Fruit fly (Drosophila melanogaster): ENCODE measurements around the gene CG34348.

DNA sequence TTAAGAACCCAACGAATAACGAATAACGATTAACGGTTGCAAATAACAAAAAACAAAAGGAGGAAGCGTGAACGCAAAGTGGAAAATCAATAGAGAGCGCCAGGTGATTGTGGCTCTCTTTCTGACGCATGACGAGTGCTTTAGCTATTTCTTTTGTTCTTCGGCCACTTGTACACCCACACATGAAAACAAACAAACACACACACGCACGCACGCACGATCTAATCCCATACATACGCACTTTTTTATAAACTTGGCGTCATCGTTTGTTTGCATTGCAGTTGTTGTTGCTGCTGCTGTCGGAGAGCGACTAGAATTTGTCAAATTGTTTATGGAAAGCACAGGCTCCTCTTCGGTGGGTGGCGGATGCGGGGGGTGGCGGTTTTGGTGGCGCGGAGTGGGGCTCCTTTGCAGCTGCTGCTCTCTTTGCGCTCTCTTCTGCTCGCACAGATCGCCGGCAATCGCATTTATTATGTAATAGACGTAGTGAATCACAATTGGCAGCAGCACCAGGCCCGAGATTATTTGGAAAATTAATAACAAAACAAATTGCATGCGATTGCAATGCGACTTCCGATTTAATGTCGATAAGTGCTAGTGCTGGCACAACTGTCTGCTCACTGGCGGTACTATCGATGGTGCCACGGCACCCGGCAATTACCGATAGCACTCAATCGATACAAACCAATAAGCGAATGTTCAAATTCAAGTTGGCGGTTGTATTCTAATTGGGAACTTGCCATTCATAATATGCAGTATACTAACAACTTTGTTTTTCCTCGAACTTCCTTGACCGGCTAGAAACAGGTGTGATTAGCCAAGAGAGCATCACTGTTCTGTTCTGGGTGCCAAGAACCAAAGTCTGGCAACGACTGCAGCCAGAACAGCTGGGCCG is 453 bp upstream of the CG34348 start:
- TF ChIP-seq net (GFP tag; optimal IDR thresholded peaks at IDR 0.05) (no peak), CG4318 (GFP tag; optimal IDR thresholded peaks at IDR 0.05) (no peak), Smox (GFP tag; optimal IDR thresholded peaks at IDR 0.05) (peak; percentile 32), CG9139 (GFP tag; optimal IDR thresholded peaks at IDR 0.05) (no peak), eg (GFP tag; IDR thresholded peaks at IDR 0.05) (no peak), dsx (GFP tag; optimal IDR thresholded peaks at IDR 0.05; ENCODE audit: poor library complexity, severe bottlenecking) (no peak), Hr39 (GFP tag; optimal IDR thresholded peaks at IDR 0.05) (peak; percentile 63), salr (GFP tag; optimal IDR thresholded peaks at IDR 0.05) (no peak), CG1621 (tag; optimal IDR thresholded peaks at IDR 0.05) (no peak), achi (GFP tag; optimal IDR thresholded peaks at IDR 0.05) (peak; percentile 22), Eip78C (GFP tag) (peak; percentile 53), Hr4 (GFP tag; optimal IDR thresholded peaks at IDR 0.05) (peak; percentile 1)
